Worm (Caenorhabditis elegans): Measurements from ENCODE around the gene T21B10.4.

DNA sequence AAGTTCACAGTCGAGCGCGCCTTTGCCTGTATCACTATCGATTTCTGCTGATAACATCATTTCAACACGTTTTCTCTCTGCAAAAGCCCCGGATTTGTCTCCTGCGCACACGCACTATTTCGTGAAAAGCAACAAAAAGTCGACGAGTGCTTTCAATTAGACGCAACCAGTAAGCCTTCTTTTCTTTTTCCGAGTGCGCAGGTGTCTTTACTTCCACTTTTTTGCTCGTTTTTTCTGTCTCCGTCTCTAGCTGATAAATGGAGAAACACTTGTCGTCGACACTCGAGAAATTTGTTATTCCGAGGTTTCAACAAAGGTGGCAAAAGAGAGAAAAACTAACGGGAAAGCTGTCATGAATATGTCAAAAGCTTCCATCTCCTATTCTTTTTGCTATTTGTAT lies 49.1 kb upstream of the T21B10.4 start:
- TF ChIP-seq nhr-23 (tag; optimal IDR thresholded peaks at IDR 0.05), result no peak
- TF ChIP-seq nhr-10 (tag; optimal IDR thresholded peaks at IDR 0.05), result no peak
- TF ChIP-seq nhr-11 (tag; optimal IDR thresholded peaks at IDR 0.05), result no peak
- TF ChIP-seq snpc-4 (tag; optimal IDR thresholded peaks at IDR 0.05), result no peak
- no peak for TF ChIP-seq nhr-77 (tag; optimal IDR thresholded peaks at IDR 0.05)
- TF ChIP-seq nhr-25 (tag; optimal IDR thresholded peaks at IDR 0.05), result no peak
- no peak for TF ChIP-seq egl-27 (tag; optimal IDR thresholded peaks at IDR 0.05)
- no peak for TF ChIP-seq lin-13 (GFP tag; optimal IDR thresholded peaks at IDR 0.05)
- TF ChIP-seq ztf-11 (tag; optimal IDR thresholded peaks at IDR 0.05), result no peak
- TF ChIP-seq nhr-12 (tag; optimal IDR thresholded peaks at IDR 0.05), result no peak
- no peak for TF ChIP-seq lsy-2 (tag; optimal IDR thresholded peaks at IDR 0.05)
- TF ChIP-seq elt-3 (tag; optimal IDR thresholded peaks at IDR 0.05), result no peak

Measured in whole organism, L2 larva.